Worm (Caenorhabditis elegans) whole organism, mixed stage, embryonic: ENCODE data around the gene fbxb-95.
A peak's percentile ranks its signal among the peaks of the same experiment; 100 is the strongest.
"Not testable (repeated sequence)": the region's sequence is repeated elsewhere in the genome, so short reads cannot be mapped to it uniquely, and the experiment has no call there.

Source experiments
- bed-3 ChIP-seq: fragments of 200-800 bp; sonication (Bioruptor generic); optimal IDR thresholded peaks from 3 replicates; lab custom pipeline; 2018; ENCODE audit warnings: mild to moderate bottlenecking, missing genetic modification characterization, moderate library complexity, missing compliant biosample characterization
- blmp-1 ChIP-seq: fragments of 150-350 bp; optimal IDR thresholded peaks from 2 replicates; lab custom pipeline; 2014; ENCODE audit warnings: missing biosample characterization, missing genetic modification characterization
- ceh-39 ChIP-seq: fragments of 150-350 bp; optimal IDR thresholded peaks from 2 replicates; lab custom pipeline; 2014; ENCODE audit warnings: missing biosample characterization, missing genetic modification characterization
- ceh-43 ChIP-seq: fragments of 200-800 bp; sonication (Bioruptor generic); optimal IDR thresholded peaks from 2 replicates; lab custom pipeline; 2018; ENCODE audit warnings: mild to moderate bottlenecking, missing genetic modification characterization, moderate library complexity, missing compliant biosample characterization
- ceh-83 ChIP-seq: fragments of 200-800 bp; sonication (Bioruptor generic); optimal IDR thresholded peaks from 2 replicates; lab custom pipeline; 2018; ENCODE audit warnings: mild to moderate bottlenecking, missing genetic modification characterization, missing compliant biosample characterization
- ces-1 ChIP-seq: fragments of 150-350 bp; optimal IDR thresholded peaks from 2 replicates; lab custom pipeline; 2014; ENCODE audit warnings: missing biosample characterization, missing genetic modification reagents, missing genetic modification characterization
- drap-1 ChIP-seq: fragments of 200-800 bp; sonication (Bioruptor generic); optimal IDR thresholded peaks from 3 replicates; lab custom pipeline; 2018; ENCODE audit warnings: mild to moderate bottlenecking, missing genetic modification characterization, missing compliant biosample characterization
- elt-1 ChIP-seq: sonication (generic microtip); optimal IDR thresholded peaks from 2 replicates; lab custom pipeline; 2017; ENCODE audit warnings: missing genetic modification characterization, mild to moderate bottlenecking, missing compliant biosample characterization, antibody characterized with exemption, moderate library complexity, borderline replicate concordance; ENCODE audit not compliant: insufficient read depth
- elt-3 ChIP-seq: fragments of 150-350 bp; optimal IDR thresholded peaks from 2 replicates; lab custom pipeline; 2014; ENCODE audit warnings: missing biosample characterization, missing genetic modification characterization
- flh-1 ChIP-seq: fragments of 200-800 bp; sonication (Bioruptor generic); optimal IDR thresholded peaks from 2 replicates; lab custom pipeline; 2018; ENCODE audit warnings: mild to moderate bottlenecking, missing genetic modification characterization, moderate library complexity, missing compliant biosample characterization
- ham-2 ChIP-seq: fragments of 200-800 bp; sonication (Bioruptor generic); optimal IDR thresholded peaks from 2 replicates; lab custom pipeline; 2018; ENCODE audit warnings: mild to moderate bottlenecking, missing genetic modification characterization, missing compliant biosample characterization
- hlh-1 ChIP-seq: fragments of 150-350 bp; optimal IDR thresholded peaks from 2 replicates; lab custom pipeline; 2014; ENCODE audit warnings: missing biosample characterization, missing genetic modification reagents, missing genetic modification characterization
- lin-32 ChIP-seq: fragments of 200-800 bp; sonication (Bioruptor generic); optimal IDR thresholded peaks from 2 replicates; lab custom pipeline; 2018; ENCODE audit warnings: mild to moderate bottlenecking, missing genetic modification characterization, missing compliant biosample characterization
- lsy-2 ChIP-seq: fragments of 150-350 bp; optimal IDR thresholded peaks from 2 replicates; lab custom pipeline; 2014; ENCODE audit warnings: missing biosample characterization, missing genetic modification characterization
- mep-1 ChIP-seq: fragments of 150-350 bp; optimal IDR thresholded peaks from 2 replicates; lab custom pipeline; 2017; ENCODE audit warnings: missing biosample characterization, missing genetic modification reagents, missing genetic modification characterization, inconsistent platforms
- mls-2 ChIP-seq: sonication (generic microtip); optimal IDR thresholded peaks from 2 replicates; lab custom pipeline; 2016; ENCODE audit warnings: mild to moderate bottlenecking, missing genetic modification characterization, moderate library complexity, missing compliant biosample characterization
- nhr-2 ChIP-seq: fragments of 150-350 bp; optimal IDR thresholded peaks from 2 replicates; lab custom pipeline; 2014; ENCODE audit warnings: missing biosample characterization, missing genetic modification characterization
- nhr-237 ChIP-seq: fragments of 150-350 bp; optimal IDR thresholded peaks from 2 replicates; lab custom pipeline; 2014; ENCODE audit warnings: missing biosample characterization, missing genetic modification characterization
- nhr-28 ChIP-seq: fragments of 150-350 bp; optimal IDR thresholded peaks from 2 replicates; lab custom pipeline; 2014; ENCODE audit warnings: missing biosample characterization, missing genetic modification characterization
- nhr-76 ChIP-seq: sonication (generic microtip); optimal IDR thresholded peaks from 2 replicates; lab custom pipeline; 2017; ENCODE audit warnings: missing biosample characterization, missing genetic modification characterization
- pha-4 ChIP-seq: fragments of 150-350 bp; optimal IDR thresholded peaks from 2 replicates; lab custom pipeline; 2018; ENCODE audit warnings: missing biosample characterization, missing genetic modification reagents, missing genetic modification characterization
- snpc-4 ChIP-seq: fragments of 150-350 bp; optimal IDR thresholded peaks from 2 replicates; lab custom pipeline; 2014; ENCODE audit warnings: missing biosample characterization, missing genetic modification characterization
- sptf-1 ChIP-seq: sonication (generic microtip); optimal IDR thresholded peaks from 2 replicates; lab custom pipeline; 2017; ENCODE audit warnings: mild to moderate bottlenecking, missing genetic modification characterization, moderate library complexity, missing compliant biosample characterization
- tbx-8 ChIP-seq: fragments of 200-800 bp; sonication (Bioruptor generic); optimal IDR thresholded peaks from 2 replicates; lab custom pipeline; 2018; ENCODE audit warnings: mild to moderate bottlenecking, missing genetic modification characterization, moderate library complexity, missing compliant biosample characterization
- unc-39 ChIP-seq: fragments of 150-350 bp; optimal IDR thresholded peaks from 2 replicates; lab custom pipeline; 2014; ENCODE audit warnings: missing biosample characterization, missing genetic modification characterization
- unc-62 ChIP-seq: fragments of 150-350 bp; optimal IDR thresholded peaks from 2 replicates; lab custom pipeline; 2014; ENCODE audit warnings: missing biosample characterization, missing genetic modification reagents, missing genetic modification characterization
- zip-8 ChIP-seq: fragments of 150-350 bp; optimal IDR thresholded peaks from 2 replicates; lab custom pipeline; 2014; ENCODE audit warnings: missing biosample characterization, missing genetic modification characterization
- ztf-11 ChIP-seq: fragments of 150-350 bp; optimal IDR thresholded peaks from 2 replicates; lab custom pipeline; 2014; ENCODE audit warnings: missing biosample characterization, missing genetic modification characterization

Gene fbxb-95

DNA sequence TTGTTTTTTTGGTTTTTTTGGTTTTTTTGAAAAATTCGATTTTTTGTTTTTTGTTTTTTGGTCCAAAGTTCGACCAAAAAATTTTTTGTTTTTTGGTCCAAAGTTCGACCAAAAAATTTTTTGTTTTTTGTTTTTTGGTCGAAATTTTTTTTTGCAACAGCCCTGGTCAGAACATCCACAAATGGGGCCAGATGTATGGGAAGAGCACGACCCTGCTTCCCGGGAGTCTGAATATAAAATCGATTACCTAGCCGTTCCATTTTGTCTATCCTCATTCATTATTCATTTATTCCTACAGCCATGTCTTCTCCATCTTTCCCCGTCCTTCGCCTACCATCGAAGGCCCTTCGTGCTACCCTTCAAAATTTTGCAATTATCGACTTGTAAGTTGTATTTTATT is at the start of gene fbxb-95:
Gene fbxb-95 (plus strand): TSS at position 301 of the 400 bp plus-strand sequence.
- TF ChIP-seq unc-39; bed-3; hlh-1 (tag; lab: Kevin White, UChicago): not testable (repeated sequence)

DNA sequence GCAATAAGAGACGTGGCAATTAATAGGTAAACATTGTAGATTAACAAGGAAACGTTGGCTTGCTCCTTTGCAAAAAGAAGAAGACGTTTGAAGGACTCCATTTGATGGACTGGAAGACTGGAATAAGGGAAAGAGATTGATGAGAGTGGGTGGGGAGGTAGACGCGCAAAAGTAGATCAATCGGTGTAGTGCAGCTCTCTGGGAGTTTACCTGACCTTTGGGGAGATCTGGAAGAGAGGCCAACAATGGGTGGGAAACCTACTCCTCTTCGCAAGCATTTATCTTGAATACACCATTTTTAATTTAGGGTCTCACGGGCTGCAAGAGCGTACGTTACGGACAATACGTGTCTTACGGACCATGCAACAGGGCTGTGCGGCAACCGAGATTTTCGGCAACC is 47.8 kb upstream of the fbxb-95 start, which contains the start of gene C08F1.12:
Gene C08F1.12 (minus strand): TSS at position 101 of the 400 bp plus-strand sequence.
- TF ChIP-seq lsy-2 (tag; lab: Kevin White, UChicago): no peak
- no peak for TF ChIP-seq nhr-28 (tag; lab: Kevin White, UChicago)
- no peak for TF ChIP-seq elt-3 (tag; lab: Kevin White, UChicago)
- no peak for TF ChIP-seq sptf-1
- no peak for TF ChIP-seq nhr-237
- TF ChIP-seq unc-39: no peak
- no peak for TF ChIP-seq snpc-4 (tag; lab: Kevin White, UChicago)
- no peak for TF ChIP-seq hlh-1 (tag; lab: Kevin White, UChicago)
- no peak for TF ChIP-seq ces-1
- no peak for TF ChIP-seq tbx-8 (GFP tag; lab: Kevin White, UChicago)
- no peak for TF ChIP-seq ham-2
- TF ChIP-seq unc-62: no peak
- no peak for TF ChIP-seq nhr-2 (tag; lab: Kevin White, UChicago)

DNA sequence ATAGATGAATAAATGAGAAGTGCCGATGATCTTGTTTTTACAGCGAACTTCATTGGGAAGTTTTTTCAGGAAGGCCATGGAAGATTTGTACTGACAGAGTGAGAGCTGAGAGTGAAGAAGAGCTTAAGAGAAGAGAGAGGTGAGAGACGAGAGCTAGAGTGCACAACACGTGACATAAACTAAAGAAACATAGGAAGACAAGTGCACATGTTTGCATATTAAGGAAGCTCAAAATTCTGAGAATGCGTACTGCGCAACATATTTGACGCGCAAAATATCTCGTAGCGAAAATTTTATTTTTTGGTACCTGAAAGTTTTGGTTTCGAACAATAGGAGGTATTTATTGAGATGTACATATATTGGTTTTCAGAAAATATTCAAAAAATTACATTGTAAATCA is 46.0 kb upstream of the fbxb-95 start, which contains the start of gene C08F1.8:
Gene C08F1.8 (minus strand): TSS at position 101 of the 400 bp plus-strand sequence.
- TF ChIP-seq pha-4 (tag; lab: Kevin White, UChicago) (no peak), drap-1 (GFP tag; lab: Kevin White, UChicago) (no peak), nhr-237 (no peak), zip-8 (tag; lab: Kevin White, UChicago) (no peak), flh-1 (GFP tag; lab: Kevin White, UChicago) (no peak), mep-1 (tag; lab: Kevin White, UChicago) (no peak), mls-2 (tag; lab: Kevin White, UChicago) (no peak), nhr-28 (tag; lab: Kevin White, UChicago) (no peak), nhr-76 (tag; lab: Kevin White, UChicago) (no peak), bed-3 (no peak), ceh-39 (tag; lab: Kevin White, UChicago) (no peak), unc-39 (no peak), blmp-1 (no peak), hlh-1 (tag; lab: Kevin White, UChicago) (no peak), ceh-43 (GFP tag; lab: Kevin White, UChicago) (no peak), unc-62 (no peak), ceh-83 (no peak)

DNA sequence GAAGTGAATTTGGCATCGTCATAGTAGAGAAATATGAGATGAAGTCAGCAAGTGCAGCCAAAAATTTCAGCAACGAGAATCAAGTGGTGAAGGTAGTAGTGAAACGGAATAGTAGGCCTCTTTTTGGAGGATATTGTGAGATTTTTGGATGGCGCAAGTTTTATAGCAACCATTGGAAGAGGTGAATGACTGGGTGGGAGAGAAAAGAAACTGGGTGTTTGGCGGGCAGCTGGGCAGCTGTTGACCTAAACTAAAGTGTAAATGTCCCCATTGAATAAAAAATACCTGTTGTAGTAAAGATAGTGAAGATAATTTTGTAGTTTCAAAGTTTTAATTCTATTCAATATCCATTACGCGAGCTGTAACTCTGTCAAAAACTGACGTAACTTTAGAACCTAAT is 38.1 kb upstream of the fbxb-95 start:
- TF ChIP-seq nhr-76 (tag; lab: Kevin White, UChicago) (no peak), hlh-1 (tag; lab: Kevin White, UChicago) (peak; percentile 59)

DNA sequence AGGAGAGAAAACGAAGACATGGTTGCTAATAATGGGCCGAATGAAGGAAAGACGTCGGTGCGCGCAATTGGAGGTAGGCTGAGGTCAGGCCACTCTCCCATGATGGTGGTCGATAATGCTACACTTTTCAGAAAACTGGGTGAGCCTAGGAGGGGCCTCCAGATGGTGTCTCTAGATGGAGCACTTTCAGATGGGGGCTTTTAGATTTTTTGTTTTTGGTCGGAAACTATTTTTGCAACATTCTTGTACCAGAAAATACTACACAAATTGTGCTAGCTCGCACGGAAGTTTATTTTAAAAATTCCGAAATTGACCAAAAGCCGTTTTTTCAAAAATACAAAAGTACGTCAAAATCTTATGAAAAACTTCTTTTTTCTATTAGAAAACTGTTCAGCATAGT is 35.9 kb upstream of the fbxb-95 start, which contains the start of gene fbxb-10:
Gene fbxb-10 (minus strand): TSS at position 101 of the 400 bp plus-strand sequence.
- TF ChIP-seq ceh-43 (GFP tag; lab: Kevin White, UChicago) (no peak), zip-8 (tag; lab: Kevin White, UChicago) (no peak), ztf-11 (tag; lab: Kevin White, UChicago) (no peak)

DNA sequence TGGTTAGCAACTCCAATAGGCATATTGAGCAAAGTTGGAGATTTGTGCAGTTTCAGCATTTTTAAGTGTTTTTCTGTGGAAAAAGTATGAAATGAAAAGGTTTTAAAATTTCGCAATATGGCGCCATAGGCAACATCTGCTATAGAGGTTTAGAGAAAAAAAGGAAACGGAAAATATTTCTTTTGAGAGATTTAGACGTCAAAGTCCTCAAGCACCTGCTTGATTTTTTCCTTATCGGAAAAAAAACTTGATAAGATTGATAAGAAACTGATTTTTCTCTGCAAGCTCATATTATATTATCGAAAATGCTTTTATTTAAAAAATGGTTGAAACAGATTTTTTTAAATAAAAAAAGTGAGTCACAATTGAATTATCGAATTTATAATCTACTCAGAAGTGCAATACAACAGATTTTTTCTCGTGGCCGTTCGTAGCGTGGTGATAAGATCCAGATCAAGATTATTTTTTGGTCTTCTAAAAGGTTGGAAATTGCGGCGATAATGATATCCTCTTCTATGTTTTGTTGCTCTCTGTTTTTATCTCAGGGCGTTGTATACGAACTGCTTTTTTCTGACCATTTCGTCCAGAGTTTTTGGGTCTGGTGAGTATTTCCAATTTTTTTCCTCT is 34.1 kb upstream of the fbxb-95 start, which contains the start of gene fbxc-19:
Gene fbxc-19 (plus strand): TSS at position 536 of the 627 bp plus-strand sequence.
- TF ChIP-seq mls-2 (tag; lab: Kevin White, UChicago) (no peak), elt-3 (tag; lab: Kevin White, UChicago) (peak; percentile 63), ces-1 (no peak), elt-1 (tag; lab: Kevin White, UChicago) (peak; percentile 92), sptf-1 (no peak), mep-1 (tag; lab: Kevin White, UChicago) (peak; percentile 12), lin-32 (GFP tag; lab: Kevin White, UChicago) (no peak), blmp-1 (no peak)
